Worm (Caenorhabditis elegans) whole organism, dauer: Measurements from ENCODE around the gene srpa-68.

Source experiments
- unc-62 ChIP-seq: sonication (generic microtip); optimal IDR thresholded peaks from 2 replicates; lab custom pipeline; 2017; ENCODE audit warnings: missing biosample characterization, missing genetic modification reagents, missing genetic modification characterization

Gene srpa-68

DNA sequence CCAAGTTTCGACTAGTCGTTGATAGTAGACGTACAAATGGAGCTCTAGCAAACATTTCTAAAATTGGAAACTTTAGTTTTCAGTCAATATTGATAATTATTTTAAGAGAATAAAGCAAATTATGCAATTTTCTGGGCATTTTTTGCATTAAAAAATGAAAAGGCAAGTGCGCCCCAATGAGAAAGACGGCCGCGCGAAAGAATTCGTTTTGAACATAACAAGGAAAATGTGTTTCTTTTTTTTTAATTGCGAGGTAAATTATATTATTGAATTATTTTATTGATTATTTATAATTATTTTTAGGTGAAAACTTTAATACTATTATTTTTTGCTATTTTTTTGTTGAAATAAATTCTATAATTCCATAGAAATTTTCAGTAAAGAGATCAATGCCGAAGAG is 20.0 kb downstream of the srpa-68 start, which contains the start of the genes tsfm-1 and capg-2:
TSS of gene tsfm-1 (minus strand) at position 57 of the 400 bp plus-strand sequence.
TSS of gene capg-2 (plus strand) at position 379 of the 400 bp plus-strand sequence.
- TF ChIP-seq unc-62 (GFP tag; lab: Kevin White, UChicago), result no peak

DNA sequence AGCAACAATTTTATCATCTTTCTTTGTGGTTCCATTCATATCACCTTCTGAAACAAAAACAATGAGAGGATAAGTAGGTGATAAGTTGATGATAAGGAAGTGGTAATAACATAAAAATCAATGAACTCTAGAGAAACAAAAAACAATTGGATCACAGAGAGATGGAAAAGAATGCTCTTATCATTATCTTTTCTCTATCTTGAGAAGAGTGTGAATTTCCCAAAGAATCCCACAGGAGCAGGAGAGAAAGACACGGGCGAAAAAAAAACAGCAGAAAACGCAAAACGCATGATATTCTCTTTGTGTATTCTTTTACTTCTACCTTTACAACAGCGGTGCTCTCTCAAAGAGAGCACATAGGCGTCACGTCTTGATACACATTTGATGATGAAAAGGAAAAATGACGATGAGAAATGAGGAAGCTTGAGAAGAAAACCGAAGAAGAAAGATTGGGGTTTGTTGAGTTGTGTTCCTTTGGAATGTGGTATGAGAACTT is 22.1 kb downstream of the srpa-68 start, which contains the start of gene twk-24:
TSS of gene twk-24 (minus strand) at position 51 of the 496 bp plus-strand sequence.
- TF ChIP-seq unc-62 (GFP tag; lab: Kevin White, UChicago), result no peak

DNA sequence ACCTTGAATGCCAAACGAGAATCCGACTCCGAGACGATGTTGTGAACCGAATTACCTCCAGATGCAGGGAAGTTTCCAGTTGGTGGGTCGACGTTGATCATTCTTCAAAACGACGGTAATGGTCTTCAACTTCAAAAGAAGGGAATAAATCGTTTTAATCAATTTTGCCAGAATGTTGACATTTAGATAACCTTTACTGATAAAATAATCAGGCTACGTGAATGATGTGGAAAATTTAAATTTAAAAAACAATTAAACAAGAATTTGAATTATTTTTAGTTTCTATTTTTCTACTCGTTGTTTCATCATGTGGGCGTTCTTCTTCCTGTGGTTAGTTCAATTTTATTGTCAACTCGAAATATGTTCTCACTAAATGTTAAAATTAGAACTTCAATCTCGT is 27.7 kb downstream of the srpa-68 start, which contains the start of gene ssp-35:
TSS of gene ssp-35 (minus strand) at position 101 of the 400 bp plus-strand sequence.
- no peak for TF ChIP-seq unc-62 (GFP tag; lab: Kevin White, UChicago)

DNA sequence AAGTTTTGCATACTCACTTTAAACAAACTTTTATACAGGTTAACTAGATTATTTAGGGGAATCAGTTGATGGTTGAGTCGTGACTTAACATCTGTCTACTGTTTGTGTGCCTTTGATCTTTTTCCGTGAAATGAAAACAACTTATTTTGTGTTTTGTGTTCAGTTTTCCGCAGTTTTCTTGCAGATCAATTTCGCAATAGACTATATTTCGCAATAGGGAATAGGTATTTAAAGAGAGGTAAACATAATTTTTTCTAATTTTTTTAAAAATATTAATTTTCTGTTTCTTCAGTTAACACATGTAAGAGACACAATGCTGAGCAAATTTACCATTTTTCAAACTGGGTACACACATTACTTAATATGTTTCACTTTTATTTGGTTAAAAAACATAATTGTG is 30.1 kb downstream of the srpa-68 start, which contains the start of gene tbb-6:
TSS of gene tbb-6 (plus strand) at position 155 of the 400 bp plus-strand sequence.
- TF ChIP-seq unc-62 (GFP tag; lab: Kevin White, UChicago), result no peak

DNA sequence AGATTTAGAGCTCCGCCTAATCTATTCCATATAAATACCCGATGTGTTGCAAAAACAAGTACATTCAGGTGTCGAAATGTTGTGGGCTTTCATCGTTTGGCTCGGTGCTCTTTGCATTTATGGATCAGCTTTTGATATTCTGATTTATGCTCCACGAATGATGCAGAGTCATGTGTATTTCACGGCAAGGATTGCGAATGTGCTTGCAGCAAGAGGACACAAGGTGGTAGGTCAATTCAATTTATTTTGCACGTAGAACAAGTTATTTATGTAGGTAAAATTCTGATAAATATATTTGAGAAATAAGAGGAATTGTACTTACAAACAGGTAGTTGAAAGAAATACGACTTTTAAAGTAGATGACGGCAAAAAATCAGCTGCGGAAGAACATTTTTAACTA is 32.5 kb downstream of the srpa-68 start, which contains the start of gene ugt-56:
TSS of gene ugt-56 (plus strand) at position 61 of the 400 bp plus-strand sequence.
- TF ChIP-seq unc-62 (GFP tag; lab: Kevin White, UChicago), result no peak

DNA sequence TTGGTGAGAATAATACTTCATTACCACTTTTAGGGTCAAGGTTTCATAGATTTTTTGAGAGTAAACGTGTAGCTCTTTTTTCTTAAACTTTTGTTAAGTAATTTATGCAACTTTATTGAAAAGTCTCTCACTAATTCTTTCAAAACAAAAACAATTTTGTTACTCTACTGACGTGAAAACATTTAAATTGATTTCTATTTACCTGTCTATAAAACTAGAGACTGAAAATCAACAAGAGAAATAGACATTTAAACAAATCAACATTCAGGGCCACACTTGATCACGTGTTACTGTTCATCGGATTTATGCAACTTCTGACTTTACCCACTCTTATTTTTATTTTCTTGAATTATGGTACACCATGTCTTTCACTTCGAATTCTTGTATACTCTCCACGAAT is 35.1 kb downstream of the srpa-68 start, which contains the start of gene ugt-55:
TSS of gene ugt-55 (plus strand) at position 301 of the 400 bp plus-strand sequence.
- no peak for TF ChIP-seq unc-62 (GFP tag; lab: Kevin White, UChicago)

DNA sequence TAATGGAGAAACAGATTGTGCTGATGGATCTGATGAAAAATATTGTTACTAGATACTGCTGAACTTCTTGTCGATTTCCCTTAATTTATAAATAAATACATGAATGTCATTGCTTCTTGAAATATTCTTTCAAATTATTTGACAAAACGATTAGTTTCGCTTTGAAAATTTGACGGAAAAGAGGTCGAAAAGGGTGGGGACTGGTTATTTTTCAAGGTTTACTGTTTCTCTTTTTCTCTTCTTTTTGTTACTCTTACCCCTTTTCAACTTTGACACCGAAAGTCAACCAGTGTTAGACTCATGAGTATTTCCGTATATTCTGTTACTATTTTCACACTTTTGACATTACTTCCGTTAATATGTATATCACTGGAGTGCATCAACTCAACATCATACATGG is 36.1 kb downstream of the srpa-68 start, which contains the start of gene T04H1.12:
TSS of gene T04H1.12 (plus strand) at position 301 of the 400 bp plus-strand sequence.
- no peak for TF ChIP-seq unc-62 (GFP tag; lab: Kevin White, UChicago)

DNA sequence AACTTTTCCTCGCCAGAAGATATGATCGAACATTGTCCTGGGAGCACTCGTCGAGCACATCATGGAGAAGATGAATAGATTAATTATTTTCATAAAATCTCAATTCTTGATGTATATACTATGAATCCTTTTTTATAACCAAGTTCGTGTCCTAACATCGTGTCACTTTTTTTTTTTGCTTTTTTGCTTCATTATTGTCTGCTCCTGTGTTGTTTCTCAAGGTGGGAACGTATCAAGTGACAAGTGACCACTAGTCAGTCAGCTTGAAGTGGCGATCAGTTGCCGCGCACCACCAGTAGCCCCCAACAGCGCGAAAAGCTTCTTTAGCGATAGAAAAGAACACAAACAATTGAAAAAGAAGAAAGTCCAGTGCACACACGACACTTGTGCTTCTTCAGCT is 39.2 kb downstream of the srpa-68 start, which contains the start of gene lrx-1:
TSS of gene lrx-1 (plus strand) at position 301 of the 400 bp plus-strand sequence.
- no peak for TF ChIP-seq unc-62 (GFP tag; lab: Kevin White, UChicago)

DNA sequence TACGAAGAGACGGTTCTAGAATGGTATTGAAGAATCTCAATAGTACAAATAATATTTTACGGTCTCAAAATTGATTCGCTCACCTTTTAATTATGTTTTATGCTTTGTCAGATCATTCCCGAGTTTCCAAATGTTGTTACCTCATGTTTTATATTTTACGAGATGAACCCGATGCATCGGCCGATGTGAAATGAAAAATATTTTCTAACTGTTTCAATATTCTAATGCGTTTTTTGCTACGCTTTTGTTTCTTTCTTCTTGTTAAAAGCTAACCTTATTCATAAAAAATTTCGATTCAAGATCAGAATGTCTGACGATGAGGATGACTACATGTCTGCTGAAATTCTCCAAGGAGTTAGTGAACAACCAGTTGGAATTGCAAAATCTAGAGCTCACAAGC is 40.4 kb downstream of the srpa-68 start, which contains the start of gene T04H1.5:
TSS of gene T04H1.5 (plus strand) at position 301 of the 400 bp plus-strand sequence.
- TF ChIP-seq unc-62 (GFP tag; lab: Kevin White, UChicago), result no peak

DNA sequence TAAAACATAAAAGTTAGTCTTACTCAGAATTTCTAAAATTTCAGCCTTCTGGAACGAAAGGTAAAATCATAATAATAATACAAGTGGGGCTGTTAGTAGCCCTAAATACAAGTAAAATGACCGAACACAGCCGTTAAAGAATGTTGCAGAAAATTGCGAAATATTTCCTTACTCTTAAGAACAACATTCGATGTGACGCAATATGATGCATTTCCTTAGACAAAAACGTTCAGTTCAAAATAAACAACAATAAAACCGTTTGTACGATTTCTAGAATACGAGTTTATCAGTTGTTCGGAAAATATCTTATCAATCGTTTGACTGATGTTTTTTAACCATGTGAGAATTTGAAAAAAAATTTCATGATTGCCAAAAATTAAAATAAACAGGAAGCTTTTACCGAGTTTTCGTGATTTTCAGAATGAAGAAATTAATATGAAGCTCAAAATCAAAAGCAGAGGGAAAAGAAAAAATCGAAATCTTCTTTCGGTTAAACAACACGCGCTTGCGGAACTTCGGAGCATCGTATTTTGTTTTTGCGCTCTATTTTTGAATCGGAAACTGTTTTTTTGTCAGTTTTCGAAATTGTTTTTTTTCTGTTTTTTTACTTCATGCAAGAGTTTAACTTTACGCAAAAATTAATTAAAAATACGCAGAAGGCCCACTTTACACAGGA is 45.5 kb downstream of the srpa-68 start:
- no peak for TF ChIP-seq unc-62 (GFP tag; lab: Kevin White, UChicago)

DNA sequence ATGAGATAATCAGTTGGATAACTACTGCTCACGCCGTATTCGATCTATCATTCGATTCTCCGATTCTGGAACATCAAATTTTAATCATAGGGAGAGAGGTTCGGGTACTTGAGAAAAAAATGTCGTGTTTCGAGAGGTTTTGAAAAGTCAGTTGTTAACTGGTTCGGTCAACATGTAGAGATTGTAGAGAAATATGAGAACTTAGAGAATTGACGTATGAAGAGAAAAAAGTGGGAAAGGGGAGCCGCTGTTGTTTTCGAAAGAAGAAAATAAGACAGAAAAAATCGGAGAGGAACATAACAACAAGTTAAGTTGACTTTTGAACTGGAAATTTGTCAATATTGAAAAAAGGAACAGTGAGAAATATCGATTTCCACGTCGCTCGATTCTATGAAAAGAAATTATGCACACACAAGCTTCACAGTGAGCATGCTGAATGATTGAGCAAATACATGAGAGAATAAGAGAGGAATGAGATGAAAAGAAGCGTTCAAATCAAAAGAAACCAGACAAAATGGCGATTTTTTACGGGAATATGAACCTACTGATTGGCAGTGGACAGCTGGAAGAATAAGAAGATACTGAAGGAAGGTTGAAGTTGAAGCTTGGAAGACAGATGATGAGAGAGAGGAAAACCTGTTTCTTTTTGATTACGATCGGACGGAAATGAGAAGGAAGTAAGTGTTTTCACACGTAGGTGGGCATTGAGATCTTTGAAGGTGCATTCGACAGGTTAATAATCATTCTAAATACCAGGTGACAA is 46.3 kb downstream of the srpa-68 start, which contains the start of the genes T04H1.13, slfl-5 and rad-50:
TSS of gene T04H1.13 (minus strand) at position 51 of the 763 bp plus-strand sequence.
TSS of gene slfl-5 (minus strand) at position 65 of the 763 bp plus-strand sequence.
TSS of gene rad-50 (plus strand) at position 667 of the 763 bp plus-strand sequence.
- TF ChIP-seq unc-62 (GFP tag; lab: Kevin White, UChicago), result no peak

DNA sequence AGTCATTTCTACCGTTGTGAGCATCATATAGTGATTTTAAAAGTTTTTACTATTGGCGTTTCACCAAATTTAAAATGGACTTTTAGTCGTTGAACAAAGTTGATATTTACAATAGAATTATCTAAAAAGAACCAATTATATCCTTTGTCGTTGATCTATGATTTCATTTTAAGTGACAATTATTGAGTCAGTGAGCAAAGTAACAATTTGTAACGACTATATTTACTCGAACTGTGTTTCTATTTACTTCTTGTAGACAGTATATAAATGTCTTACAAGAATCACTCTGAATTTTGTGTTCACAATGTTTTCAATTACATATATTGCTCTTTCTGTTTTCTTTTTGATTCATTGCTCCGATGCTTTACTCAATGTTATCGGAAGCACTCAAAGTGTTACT is 50.3 kb downstream of the srpa-68 start, which contains the start of gene ttr-22:
TSS of gene ttr-22 (plus strand) at position 301 of the 400 bp plus-strand sequence.
- TF ChIP-seq unc-62 (GFP tag; lab: Kevin White, UChicago), result no peak
